Fruit fly (Drosophila melanogaster) whole organism, embryonic: ENCODE data around the gene CG14054.

Experiments used
- CG10543 ChIP-seq: fragments of 200-800 bp; sonication (Bioruptor generic); optimal IDR thresholded peaks from 3 replicates; lab custom pipeline; 2017; ENCODE audit warnings: missing biosample characterization, mild to moderate bottlenecking, missing genetic modification characterization, moderate library complexity
- CG11247 ChIP-seq: fragments of 200-800 bp; sonication (Bioruptor generic); IDR thresholded peaks from 2 replicates; pipeline ENCODE4 v1.3.6; 2022; ENCODE audit warnings: missing biosample characterization, missing genetic modification characterization
- CG11560 ChIP-seq: fragments of 200-800 bp; sonication (Bioruptor generic); IDR thresholded peaks from 3 replicates; pipeline ENCODE4 v1.3.6; 2022; ENCODE audit warnings: missing biosample characterization, missing genetic modification characterization
- CG14441 ChIP-seq: fragments of 200-800 bp; sonication (Bioruptor generic); IDR thresholded peaks from 2 replicates; pipeline ENCODE4 v1.3.6; 2022; ENCODE audit warnings: missing biosample characterization, missing genetic modification characterization
- CG14965 ChIP-seq: fragments of 200-800 bp; sonication (Bioruptor generic); optimal IDR thresholded peaks from 2 replicates; lab custom pipeline; 2016; ENCODE audit warnings: missing biosample characterization, missing genetic modification characterization, borderline replicate concordance
- CG15073 ChIP-seq: fragments of 200-800 bp; sonication (Bioruptor generic); optimal IDR thresholded peaks from 2 replicates; lab custom pipeline; 2016; ENCODE audit warnings: missing biosample characterization, missing genetic modification characterization
- CG15696 ChIP-seq: fragments of 200-800 bp; sonication (Bioruptor generic); optimal IDR thresholded peaks from 2 replicates; lab custom pipeline; 2019; ENCODE audit warnings: missing biosample characterization, mild to moderate bottlenecking, missing genetic modification characterization, moderate library complexity
- CG18011 ChIP-seq: fragments of 200-800 bp; sonication (Bioruptor generic); optimal IDR thresholded peaks from 2 replicates; lab custom pipeline; 2017; ENCODE audit warnings: missing biosample characterization, missing genetic modification characterization, mild to moderate bottlenecking, moderate library complexity, missing genotype
- CG18262 ChIP-seq: fragments of 200-800 bp; optimal IDR thresholded peaks from 3 replicates; lab custom pipeline; 2019; ENCODE audit warnings: missing biosample characterization, mild to moderate bottlenecking, missing genetic modification characterization, moderate library complexity
- CG2129 ChIP-seq: fragments of 200-800 bp; sonication (Bioruptor generic); IDR thresholded peaks from 2 replicates; pipeline ENCODE4 v1.3.6; 2022; ENCODE audit warnings: missing biosample characterization, missing genetic modification characterization; ENCODE audit not compliant: partially characterized antibody
- CG2712 ChIP-seq: fragments of 200-800 bp; optimal IDR thresholded peaks from 3 replicates; lab custom pipeline; 2019; ENCODE audit warnings: missing biosample characterization, mild to moderate bottlenecking, missing genetic modification characterization, moderate library complexity
- CG2875 ChIP-seq: fragments of 200-800 bp; sonication (Bioruptor generic); optimal IDR thresholded peaks from 2 replicates; lab custom pipeline; 2017; ENCODE audit warnings: missing biosample characterization, mild to moderate bottlenecking, missing genetic modification characterization, missing genetic modification reagents
- CG31388 ChIP-seq: fragments of 200-800 bp; sonication (Bioruptor generic); optimal IDR thresholded peaks from 2 replicates; lab custom pipeline; 2016; ENCODE audit warnings: missing biosample characterization, missing genetic modification characterization
- CG3407 ChIP-seq: fragments of 200-800 bp; sonication (Bioruptor generic); optimal IDR thresholded peaks from 2 replicates; lab custom pipeline; 2018; ENCODE audit warnings: missing biosample characterization, mild to moderate bottlenecking, missing genetic modification characterization
- CG4360 ChIP-seq: fragments of 200-800 bp; sonication (Bioruptor generic); IDR thresholded peaks from 2 replicates; pipeline ENCODE4 v1.3.6; 2022; ENCODE audit warnings: missing biosample characterization, missing genetic modification characterization
- CG6175 ChIP-seq: fragments of 200-800 bp; sonication (Bioruptor generic); IDR thresholded peaks from 3 replicates; pipeline ENCODE4 v1.3.6; 2022; ENCODE audit warnings: missing biosample characterization, missing genetic modification characterization
- CG6765 ChIP-seq: fragments of 200-800 bp; sonication (Bioruptor generic); optimal IDR thresholded peaks from 3 replicates; lab custom pipeline; 2017; ENCODE audit warnings: missing biosample characterization, mild to moderate bottlenecking, missing genetic modification characterization
- CG7271 ChIP-seq: fragments of 200-800 bp; sonication (Bioruptor generic); optimal IDR thresholded peaks from 2 replicates; lab custom pipeline; 2018; ENCODE audit warnings: missing biosample characterization, mild to moderate bottlenecking, missing genetic modification characterization, moderate library complexity
- CG7745 ChIP-seq: fragments of 200-800 bp; sonication (Bioruptor generic); optimal IDR thresholded peaks from 2 replicates; lab custom pipeline; 2018; ENCODE audit warnings: missing biosample characterization, mild to moderate bottlenecking, missing genetic modification characterization, moderate library complexity
- CG8290 ChIP-seq, 3 experiments: fragments of 200-800 bp; sonication (Bioruptor generic); optimal IDR thresholded peaks; 2 replicates each; lab custom pipeline; 2016 to 2019; ENCODE audit warnings: missing biosample characterization in 3 of 3, missing genetic modification characterization in 3 of 3, mild to moderate bottlenecking in 2 of 3, moderate library complexity in 1 of 3
- Dll ChIP-seq: fragments of 200-800 bp; sonication (Bioruptor generic); IDR thresholded peaks from 4 replicates; pipeline ENCODE4 v1.3.6; 2022; ENCODE audit warnings: missing biosample characterization, missing genetic modification characterization; ENCODE audit not compliant: partially characterized antibody
- E2f1 ChIP-seq: fragments of 200-800 bp; sonication (Bioruptor generic); IDR thresholded peaks from 2 replicates; pipeline ENCODE4 v1.3.6; 2022; ENCODE audit warnings: missing biosample characterization, missing genetic modification characterization
- H15 ChIP-seq: fragments of 200-800 bp; sonication (Bioruptor generic); IDR thresholded peaks from 3 replicates; pipeline ENCODE4 v1.3.6; 2022; ENCODE audit warnings: missing biosample characterization, missing genetic modification characterization
- HLHmδ ChIP-seq: fragments of 200-800 bp; sonication (Bioruptor generic); optimal IDR thresholded peaks from 2 replicates; lab custom pipeline; 2018; ENCODE audit warnings: missing biosample characterization, mild to moderate bottlenecking, missing genetic modification characterization, moderate library complexity
- Hey ChIP-seq: fragments of 200-800 bp; sonication (Bioruptor generic); optimal IDR thresholded peaks from 3 replicates; lab custom pipeline; 2018; ENCODE audit warnings: missing biosample characterization, mild to moderate bottlenecking, missing genetic modification characterization
- HmgD ChIP-seq: fragments of 200-800 bp; sonication (Bioruptor generic); optimal IDR thresholded peaks from 3 replicates; lab custom pipeline; 2016; ENCODE audit warnings: missing biosample characterization, missing genetic modification characterization
- HmgZ ChIP-seq: fragments of 200-800 bp; sonication (Bioruptor generic); optimal IDR thresholded peaks from 2 replicates; lab custom pipeline; 2018; ENCODE audit warnings: missing biosample characterization, mild to moderate bottlenecking, missing genetic modification characterization
- Lhr ChIP-seq: fragments of 200-800 bp; sonication (Bioruptor generic); optimal IDR thresholded peaks from 3 replicates; lab custom pipeline; 2017; ENCODE audit warnings: mild to moderate bottlenecking, missing biosample characterization, missing genetic modification reagents, missing genetic modification characterization
- Nf-YB ChIP-seq: fragments of 200-800 bp; sonication (Bioruptor generic); optimal IDR thresholded peaks from 3 replicates; lab custom pipeline; 2019; ENCODE audit warnings: missing biosample characterization, mild to moderate bottlenecking, missing genetic modification characterization, moderate library complexity
- Scr ChIP-seq: fragments of 200-800 bp; sonication (Bioruptor generic); IDR thresholded peaks from 2 replicates; pipeline ENCODE4 v1.3.6; 2022; ENCODE audit warnings: missing biosample characterization, missing genetic modification characterization; ENCODE audit not compliant: partially characterized antibody
- Usf ChIP-seq: fragments of 200-800 bp; sonication (Bioruptor generic); optimal IDR thresholded peaks from 2 replicates; lab custom pipeline; 2017; ENCODE audit warnings: missing genotype, missing biosample characterization, missing genetic modification characterization
- al ChIP-seq: fragments of 200-800 bp; sonication (Bioruptor generic); IDR thresholded peaks from 2 replicates; pipeline ENCODE4 v1.3.6; 2022; ENCODE audit warnings: missing biosample characterization, missing genetic modification characterization
- disco-r ChIP-seq: fragments of 200-800 bp; sonication (Bioruptor generic); optimal IDR thresholded peaks from 2 replicates; lab custom pipeline; 2016; ENCODE audit warnings: missing biosample characterization, missing genetic modification characterization
- dysf ChIP-seq: fragments of 200-800 bp; sonication (Bioruptor generic); IDR thresholded peaks from 3 replicates; pipeline ENCODE4 v1.3.6; 2022; ENCODE audit warnings: missing biosample characterization, missing genetic modification characterization
- ftz-f1 ChIP-seq: fragments of 200-800 bp; sonication (Bioruptor generic); optimal IDR thresholded peaks from 2 replicates; lab custom pipeline; 2016; ENCODE audit warnings: missing biosample characterization, missing genetic modification characterization
- gcm ChIP-seq: fragments of 200-800 bp; sonication (Bioruptor generic); optimal IDR thresholded peaks from 2 replicates; lab custom pipeline; 2019; ENCODE audit warnings: missing biosample characterization, mild to moderate bottlenecking, missing genetic modification characterization, moderate library complexity
- kay ChIP-seq: fragments of 200-800 bp; sonication (Bioruptor generic); optimal IDR thresholded peaks from 2 replicates; lab custom pipeline; 2016; ENCODE audit warnings: missing biosample characterization, missing genetic modification characterization
- lola ChIP-seq, 3 experiments: fragments of >200 bp in 2 of 3; fragments of 200-800 bp in 1 of 3; sonication (Bioruptor generic) in 1 of 3; optimal IDR thresholded peaks; 2 replicates each; lab custom pipeline; 2017 to 2019; ENCODE audit warnings: missing biosample characterization in 3 of 3, missing genetic modification characterization in 3 of 3, mild to moderate bottlenecking in 1 of 3, moderate library complexity in 1 of 3
- nerfin-2 ChIP-seq: fragments of 200-800 bp; sonication (Bioruptor generic); IDR thresholded peaks from 2 replicates; pipeline ENCODE4 v1.3.6; 2022; ENCODE audit warnings: missing biosample characterization, missing genetic modification characterization; ENCODE audit not compliant: partially characterized antibody
- pb ChIP-seq: fragments of 200-800 bp; sonication (Bioruptor generic); optimal IDR thresholded peaks from 3 replicates; lab custom pipeline; 2016; ENCODE audit warnings: missing biosample characterization, missing genetic modification characterization
- ro ChIP-seq: fragments of 200-800 bp; sonication (Bioruptor generic); IDR thresholded peaks from 2 replicates; pipeline ENCODE4 v1.3.6; 2022; ENCODE audit warnings: missing biosample characterization, missing genetic modification characterization
- salm ChIP-seq: fragments of 200-800 bp; sonication (Bioruptor generic); optimal IDR thresholded peaks from 2 replicates; lab custom pipeline; 2018; ENCODE audit warnings: missing biosample characterization, mild to moderate bottlenecking, missing genetic modification characterization
- sens ChIP-seq: fragments of 200-800 bp; sonication (Bioruptor generic); peaks from one replicate; lab custom pipeline; 2016; ENCODE audit warnings: missing biosample characterization, missing genetic modification characterization
- stc ChIP-seq: fragments of 200-800 bp; sonication (Bioruptor generic); IDR thresholded peaks from 2 replicates; pipeline ENCODE4 v1.3.6; 2022; ENCODE audit warnings: missing biosample characterization, missing genetic modification characterization
- stwl ChIP-seq: fragments of 200-800 bp; sonication (Bioruptor generic); optimal IDR thresholded peaks from 3 replicates; lab custom pipeline; 2018; ENCODE audit warnings: missing biosample characterization, mild to moderate bottlenecking, missing genetic modification characterization, moderate library complexity
- tap ChIP-seq: fragments of 200-800 bp; optimal IDR thresholded peaks from 3 replicates; lab custom pipeline; 2019; ENCODE audit warnings: missing biosample characterization, mild to moderate bottlenecking, missing genetic modification characterization, moderate library complexity
- ttk ChIP-seq: fragments of 200-800 bp; sonication (Bioruptor generic); IDR thresholded peaks from 2 replicates; pipeline ENCODE4 v2.1.2; 2022; ENCODE audit warnings: missing biosample characterization, missing genetic modification characterization
- tx ChIP-seq: fragments of 200-800 bp; sonication (Bioruptor generic); optimal IDR thresholded peaks from 2 replicates; lab custom pipeline; 2016; ENCODE audit warnings: missing biosample characterization, missing genetic modification characterization
- z ChIP-seq: fragments of 200-800 bp; sonication (Bioruptor generic); IDR thresholded peaks from 3 replicates; pipeline ENCODE4 v1.3.6; 2022; ENCODE audit warnings: missing biosample characterization, missing genetic modification characterization

CG14054 gene

DNA sequence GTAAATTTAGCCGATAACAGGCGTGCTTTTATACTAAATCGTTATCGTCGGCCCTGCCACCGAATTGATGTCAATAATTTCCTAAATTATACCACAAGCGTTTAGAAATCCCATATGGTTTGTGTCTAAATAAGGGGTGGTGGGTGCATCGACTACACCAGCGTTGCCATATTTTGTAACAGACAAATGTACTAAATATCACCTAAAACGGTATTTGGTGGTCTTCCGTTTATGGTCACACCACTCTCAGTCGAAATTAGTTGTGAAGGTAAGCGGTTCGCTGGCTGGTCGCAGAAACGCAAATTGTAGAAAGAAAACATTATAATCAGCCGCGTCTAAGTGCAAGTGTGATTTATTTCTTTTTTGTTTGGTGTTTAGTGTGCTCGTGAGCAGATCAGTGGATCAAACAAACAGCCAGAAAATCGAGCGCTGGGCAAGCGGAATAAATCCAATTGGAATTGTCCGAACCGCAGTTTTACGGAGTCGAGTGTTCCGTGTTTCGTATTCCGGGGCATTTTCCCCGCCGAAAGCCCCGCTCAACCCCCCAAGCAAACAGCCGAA lies 14.3 kb upstream of the CG14054 start, which contains the start of the genes CG16903 and Unc-76 (continued):
- TF ChIP-seq ro (GFP tag; lab: Robert Waterston, UW) (no peak), CG4360 (GFP tag; lab: Robert Waterston, UW) (no peak), Scr (GFP tag; lab: Robert Waterston, UW) (peak; percentile 39), tap (tag; lab: Kevin White, UChicago) (peak; percentile 28), CG8290 (GFP tag; optimal IDR thresholded peaks at IDR 0.05; lab: Kevin White, UChicago) (peak; percentile 54), CG8290 (tag; optimal IDR thresholded peaks at IDR 0.05; lab: Kevin White, UChicago) (peak in 1 of 2 experiments; percentile 82), CG2875 (GFP tag; lab: Kevin White, UChicago) (peak; percentile 47), ttk (GFP tag; lab: Robert Waterston, UW) (peak; percentile 22; the same call in 1 of the 2 replicates), CG15073 (GFP tag; lab: Kevin White, UChicago) (no peak), Nf-YB (GFP tag; lab: Kevin White, UChicago) (peak; percentile 27), CG6175 (no peak), CG11560 (0 out of 3 replicates have a peak, but pooled peaks have one; percentile 45), H15 (no peak), tx (GFP tag; lab: Kevin White, UChicago) (no peak), gcm (GFP tag; lab: Kevin White, UChicago) (peak; percentile 45), disco-r (no peak), CG3407 (no peak), CG7745 (tag; lab: Kevin White, UChicago) (no peak), HmgD (peak; percentile 66), CG6765 (GFP tag; lab: Kevin White, UChicago) (no peak), sens (GFP tag; lab: Kevin White, UChicago) (peak; percentile 82), al (GFP tag; lab: Robert Waterston, UW) (0 out of 2 replicates have a peak, but pooled peaks have one; percentile 20), E2f1 (GFP tag; lab: Robert Waterston, UW) (no peak), ftz-f1 (peak; percentile 70), Dll (GFP tag; lab: Robert Waterston, UW) (peak; percentile 40; the same call in 2 of the 4 replicates), lola (GFP tag; optimal IDR thresholded peaks at IDR 0.05; lab: Kevin White, UChicago) (peak in 1 of 3 experiments; percentile 1), salm (tag; lab: Kevin White, UChicago) (peak; percentile 52), CG14965 (no peak), Hey (tag; lab: Kevin White, UChicago) (no peak), CG15696 (tag; lab: Kevin White, UChicago) (peak; percentile 15), Usf (GFP tag; lab: Kevin White, UChicago) (no peak), CG11247 (GFP tag; lab: Robert Waterston, UW) (no peak), CG2129 (no peak), CG7271 (tag; lab: Kevin White, UChicago) (peak; percentile 20), dysf (GFP tag; lab: Robert Waterston, UW) (no peak), HmgZ (tag; lab: Kevin White, UChicago) (peak; percentile 82), pb (GFP tag; lab: Kevin White, UChicago) (peak; percentile 63), nerfin-2 (GFP tag; lab: Robert Waterston, UW) (no peak), stc (GFP tag; lab: Robert Waterston, UW) (no peak), CG14441 (no peak), CG18262 (peak; percentile 37), CG31388 (no peak), Lhr (peak; percentile 98), z (GFP tag; lab: Robert Waterston, UW) (no peak; the same call in 2 of the 3 replicates), CG18011 (GFP tag; lab: Kevin White, UChicago) (no peak), CG2712 (tag; lab: Kevin White, UChicago) (peak; percentile 72), CG10543 (GFP tag; lab: Kevin White, UChicago) (peak; percentile 55), stwl (tag; lab: Kevin White, UChicago) (peak; percentile 75), HLHmδ (peak; percentile 77), kay (GFP tag; lab: Kevin White, UChicago) (no peak)
